Worm (Caenorhabditis elegans) whole organism, L1 larva: Measurements from ENCODE around the gene C17C3.24.
A peak's percentile ranks its signal among the peaks of the same experiment; 100 is the strongest.

ENCODE experiments used
- F16B12.6 ChIP-seq: fragments of 150-350 bp; optimal IDR thresholded peaks from 2 replicates; lab custom pipeline; 2014; ENCODE audit warnings: missing biosample characterization, missing genetic modification characterization
- alr-1 ChIP-seq: fragments of 200-800 bp; sonication (Bioruptor generic); optimal IDR thresholded peaks from 2 replicates; lab custom pipeline; 2018; ENCODE audit warnings: borderline replicate concordance, mild to moderate bottlenecking, missing genetic modification characterization, missing compliant biosample characterization
- ama-1 ChIP-seq: fragments of 150-350 bp; optimal IDR thresholded peaks from 2 replicates; lab custom pipeline; 2014
- ceh-63 ChIP-seq: fragments of 200-800 bp; sonication (Bioruptor generic); optimal IDR thresholded peaks from 2 replicates; lab custom pipeline; 2018; ENCODE audit warnings: mild to moderate bottlenecking, missing genetic modification characterization, missing compliant biosample characterization
- ceh-88 ChIP-seq: fragments of 200-800 bp; sonication (Bioruptor generic); IDR thresholded peaks from 2 replicates; pipeline ENCODE4 v1.3.6; 2022; ENCODE audit warnings: missing genetic modification characterization, missing compliant biosample characterization
- dpl-1 ChIP-seq, 3 experiments: fragments of 150-350 bp in 2 of 3; sonication (generic microtip) in 1 of 3; optimal IDR thresholded peaks; 2 replicates each; lab custom pipeline; 2014 to 2017; ENCODE audit warnings: missing biosample characterization in 3 of 3, missing genetic modification characterization in 3 of 3, missing genetic modification reagents in 3 of 3
- dsc-1 ChIP-seq: sonication (generic microtip); optimal IDR thresholded peaks from 2 replicates; lab custom pipeline; 2016; ENCODE audit warnings: mild to moderate bottlenecking, missing genetic modification characterization, missing compliant biosample characterization
- efl-1 ChIP-seq, 4 experiments: fragments of 150-350 bp; optimal IDR thresholded peaks in 3 of 4; peaks in 1 of 4; 1 replicate in 1 of 4; 2 replicates in 3 of 4; lab custom pipeline; 2014; ENCODE audit warnings: missing biosample characterization in 2 of 4, missing genetic modification characterization in 2 of 4, missing genetic modification reagents in 2 of 4
- egl-13 ChIP-seq: sonication (generic microtip); optimal IDR thresholded peaks from 2 replicates; lab custom pipeline; 2016; ENCODE audit warnings: missing genotype, missing genetic modification reagents, missing genetic modification characterization, missing compliant biosample characterization
- elt-2 ChIP-seq: sonication (generic microtip); optimal IDR thresholded peaks from 2 replicates; lab custom pipeline; 2016; ENCODE audit warnings: missing genetic modification characterization, mild to moderate bottlenecking, inconsistent platforms, missing compliant biosample characterization, missing genetic modification reagents
- fkh-4 ChIP-seq: sonication (generic microtip); optimal IDR thresholded peaks from 2 replicates; lab custom pipeline; 2016; ENCODE audit warnings: missing compliant biosample characterization, missing genetic modification characterization, borderline replicate concordance
- fkh-8 ChIP-seq: sonication (generic microtip); optimal IDR thresholded peaks from 2 replicates; lab custom pipeline; 2016; ENCODE audit warnings: mild to moderate bottlenecking, missing genetic modification characterization, missing compliant biosample characterization
- fos-1 ChIP-seq: fragments of 150-350 bp; optimal IDR thresholded peaks from 2 replicates; lab custom pipeline; 2014; ENCODE audit warnings: missing biosample characterization, missing genetic modification characterization
- hpl-2 ChIP-seq: fragments of 150-350 bp; optimal IDR thresholded peaks from 2 replicates; lab custom pipeline; 2014; ENCODE audit warnings: missing biosample characterization, missing genetic modification reagents, missing genetic modification characterization
- jun-1 ChIP-seq: fragments of 150-350 bp; optimal IDR thresholded peaks from 2 replicates; lab custom pipeline; 2014; ENCODE audit warnings: missing biosample characterization, missing genetic modification reagents, missing genetic modification characterization
- lin-13 ChIP-seq: fragments of 150-350 bp; optimal IDR thresholded peaks from 2 replicates; lab custom pipeline; 2014; ENCODE audit warnings: missing biosample characterization, missing genetic modification reagents, missing genetic modification characterization
- lin-15B ChIP-seq: fragments of 150-350 bp; sonication (generic microtip); optimal IDR thresholded peaks from 3 replicates; lab custom pipeline; 2014; ENCODE audit warnings: missing biosample characterization, missing genetic modification characterization
- lin-35 ChIP-seq, 2 experiments: fragments of 150-350 bp; optimal IDR thresholded peaks; 2 replicates each; lab custom pipeline; 2014; ENCODE audit warnings: missing biosample characterization in 2 of 2, missing genetic modification characterization in 2 of 2, missing genetic modification reagents in 2 of 2
- lsy-2 ChIP-seq, 2 experiments: fragments of 150-350 bp; optimal IDR thresholded peaks; 2 replicates each; lab custom pipeline; 2014; ENCODE audit warnings: missing biosample characterization in 2 of 2, missing genetic modification characterization in 2 of 2
- mab-9 ChIP-seq: fragments of 200-800 bp; sonication (Bioruptor generic); IDR thresholded peaks from 2 replicates; pipeline ENCODE4 v1.3.6; 2022; ENCODE audit warnings: missing genetic modification reagents, missing genetic modification characterization, missing compliant biosample characterization
- mdl-1 ChIP-seq, 2 experiments: fragments of 150-350 bp; optimal IDR thresholded peaks; 2 replicates each; lab custom pipeline; 2014 to 2017; ENCODE audit warnings: missing biosample characterization in 2 of 2, missing genetic modification characterization in 2 of 2, inconsistent platforms in 1 of 2
- mef-2 ChIP-seq: fragments of 150-350 bp; optimal IDR thresholded peaks from 2 replicates; lab custom pipeline; 2014; ENCODE audit warnings: missing biosample characterization, missing genetic modification characterization
- nhr-11 ChIP-seq: fragments of 150-350 bp; optimal IDR thresholded peaks from 2 replicates; lab custom pipeline; 2014; ENCODE audit warnings: missing biosample characterization, missing genetic modification characterization
- nhr-12 ChIP-seq: sonication (generic microtip); optimal IDR thresholded peaks from 2 replicates; lab custom pipeline; 2017; ENCODE audit warnings: missing biosample characterization, missing genetic modification characterization
- nhr-20 ChIP-seq: sonication (generic microtip); optimal IDR thresholded peaks from 2 replicates; lab custom pipeline; 2016; ENCODE audit warnings: mild to moderate bottlenecking, missing genetic modification characterization, missing compliant biosample characterization
- nhr-237 ChIP-seq: fragments of 150-350 bp; optimal IDR thresholded peaks from 2 replicates; lab custom pipeline; 2014; ENCODE audit warnings: missing biosample characterization, missing genetic modification characterization
- nhr-71 ChIP-seq: sonication (generic microtip); optimal IDR thresholded peaks from 2 replicates; lab custom pipeline; 2016; ENCODE audit warnings: mild to moderate bottlenecking, missing genetic modification characterization, moderate library complexity, missing compliant biosample characterization
- nhr-84 ChIP-seq: sonication (generic microtip); optimal IDR thresholded peaks from 2 replicates; lab custom pipeline; 2017; ENCODE audit warnings: missing biosample characterization, missing genetic modification characterization
- nhr-85 ChIP-seq: sonication (generic microtip); peaks from one replicate; lab custom pipeline; 2016; ENCODE audit warnings: missing genetic modification characterization, inconsistent platforms, missing compliant biosample characterization
- nhr-90 ChIP-seq: sonication (generic microtip); optimal IDR thresholded peaks from 2 replicates; lab custom pipeline; 2016; ENCODE audit warnings: mild to moderate bottlenecking, missing genetic modification characterization, missing compliant biosample characterization; ENCODE audit not compliant: poor library complexity
- pax-3 ChIP-seq: fragments of 200-800 bp; sonication (Bioruptor generic); optimal IDR thresholded peaks from 2 replicates; lab custom pipeline; 2018; ENCODE audit warnings: mild to moderate bottlenecking, missing genetic modification characterization, moderate library complexity, missing compliant biosample characterization
- pqm-1 ChIP-seq: sonication (generic microtip); optimal IDR thresholded peaks from 3 replicates; lab custom pipeline; 2017; ENCODE audit warnings: missing biosample characterization, missing genetic modification characterization
- snpc-4 ChIP-seq: fragments of 150-350 bp; optimal IDR thresholded peaks from 2 replicates; lab custom pipeline; 2014; ENCODE audit warnings: missing biosample characterization, missing genetic modification characterization
- snu-23 ChIP-seq: sonication (generic microtip); optimal IDR thresholded peaks from 2 replicates; lab custom pipeline; 2016; ENCODE audit warnings: missing genetic modification characterization, missing compliant biosample characterization
- sox-4 ChIP-seq: sonication (generic microtip); optimal IDR thresholded peaks from 2 replicates; lab custom pipeline; 2016; ENCODE audit warnings: missing genetic modification characterization, missing compliant biosample characterization
- unc-62 ChIP-seq: fragments of 150-350 bp; optimal IDR thresholded peaks from 2 replicates; lab custom pipeline; 2014; ENCODE audit warnings: missing biosample characterization, missing genetic modification reagents, missing genetic modification characterization
- vab-15 ChIP-seq: sonication (generic microtip); optimal IDR thresholded peaks from 2 replicates; lab custom pipeline; 2017; ENCODE audit warnings: missing genotype, mild to moderate bottlenecking, missing genetic modification characterization, missing compliant biosample characterization
- ztf-4 ChIP-seq: fragments of 150-350 bp; optimal IDR thresholded peaks from 2 replicates; lab custom pipeline; 2014; ENCODE audit warnings: missing biosample characterization, missing genetic modification characterization

C17C3.24 gene

DNA sequence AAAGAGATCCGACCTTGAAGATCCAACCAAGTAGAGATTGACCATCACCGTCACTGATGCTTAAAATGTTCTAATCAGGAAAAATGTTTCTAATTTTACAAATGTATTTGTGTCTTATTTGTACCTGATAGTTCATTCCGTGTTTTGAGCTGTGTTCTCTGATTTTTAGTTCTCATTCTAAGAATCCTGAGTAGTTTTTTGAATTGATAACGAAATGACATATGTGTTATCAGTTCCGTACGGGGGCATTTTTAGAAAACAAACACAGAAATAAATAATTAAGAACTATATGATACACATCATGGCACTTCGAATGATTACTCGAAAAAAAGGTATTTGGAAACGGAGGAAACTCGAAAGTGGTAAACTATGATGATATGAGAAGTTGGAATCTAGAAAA, 13.9 kb upstream of the C17C3.24 start:
- TF ChIP-seq elt-2: peak; percentile 66
- no peak for TF ChIP-seq nhr-20 (tag; lab: Kevin White, UChicago)
- TF ChIP-seq efl-1 (optimal IDR thresholded peaks at IDR 0.05; lab: Kevin White, UChicago): no peak
- TF ChIP-seq efl-1 (GFP tag; optimal IDR thresholded peaks at IDR 0.05 in 1 of 2; lab: Kevin White, UChicago): peak in 1 of 2 experiments; percentile 76

- no peak for TF ChIP-seq ceh-63 (GFP tag; lab: Kevin White, UChicago)
- no peak for TF ChIP-seq nhr-237 (tag; lab: Kevin White, UChicago)
- TF ChIP-seq snu-23 (GFP tag; lab: Kevin White, UChicago): no peak
- no peak for TF ChIP-seq nhr-12 (tag; lab: Kevin White, UChicago)
- TF ChIP-seq mef-2 (tag; lab: Kevin White, UChicago): no peak
- no peak for TF ChIP-seq unc-62 (GFP tag; lab: Kevin White, UChicago)
- no peak for TF ChIP-seq lsy-2 (tag; optimal IDR thresholded peaks at IDR 0.05; lab: Kevin White, UChicago)
- TF ChIP-seq lin-15B (tag; lab: Kevin White, UChicago): no peak
- TF ChIP-seq nhr-85 (tag; lab: Kevin White, UChicago): no peak
- TF ChIP-seq mdl-1 (tag; optimal IDR thresholded peaks at IDR 0.05; lab: Kevin White, UChicago): no peak
- TF ChIP-seq, all 84 proteins: peak for 0
These were observed 13.2 kb upstream of the C17C3.24 start for ce11 chrII:5554788-5555187.

DNA sequence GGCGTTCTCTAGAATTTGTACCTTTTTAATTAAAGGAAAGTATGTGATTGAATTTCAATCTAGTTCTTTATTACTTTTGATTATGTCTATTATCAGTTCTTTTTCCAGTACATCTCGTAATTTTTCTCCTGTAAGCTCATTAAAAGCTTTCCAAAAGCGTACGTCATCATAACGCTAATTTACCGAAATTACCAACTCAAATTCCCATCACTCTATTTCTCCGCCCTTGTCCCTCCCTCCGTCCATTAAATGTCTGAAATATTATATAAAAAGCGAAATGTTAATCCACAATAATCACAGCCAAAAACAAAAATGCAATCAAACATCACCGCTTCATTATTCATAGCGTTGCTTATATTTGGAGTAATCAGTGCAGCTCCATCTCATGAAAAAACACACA, 12.7 kb upstream of the C17C3.24 start, which contains the start of gene ins-12:
ins-12 (plus strand) TSS at position 301 of the 400 bp plus-strand sequence.
- no peak for TF ChIP-seq jun-1 (tag; lab: Kevin White, UChicago)
- TF ChIP-seq dpl-1 (GFP tag; optimal IDR thresholded peaks at IDR 0.05; lab: Kevin White, UChicago): no peak
- no peak for TF ChIP-seq ztf-4 (tag; lab: Kevin White, UChicago)
- TF ChIP-seq ama-1 (lab: Kevin White, UChicago): no peak
- no peak for TF ChIP-seq F16B12.6 (tag; lab: Kevin White, UChicago)
- no peak for TF ChIP-seq nhr-84 (tag; lab: Kevin White, UChicago)
- no peak for TF ChIP-seq dsc-1 (tag; lab: Kevin White, UChicago)
- TF ChIP-seq hpl-2 (GFP tag; lab: Kevin White, UChicago): no peak
- no peak for TF ChIP-seq elt-2
- no peak for TF ChIP-seq mdl-1 (tag; optimal IDR thresholded peaks at IDR 0.05; lab: Kevin White, UChicago)
- no peak for TF ChIP-seq alr-1 (tag; lab: Kevin White, UChicago)
- TF ChIP-seq egl-13 (tag; lab: Kevin White, UChicago): no peak
- TF ChIP-seq vab-15 (tag; lab: Kevin White, UChicago): no peak
- TF ChIP-seq lin-13 (GFP tag; lab: Kevin White, UChicago): no peak
- TF ChIP-seq nhr-90: no peak
- TF ChIP-seq fkh-4 (tag; lab: Kevin White, UChicago): no peak
- no peak for TF ChIP-seq nhr-11 (tag; lab: Kevin White, UChicago)

DNA sequence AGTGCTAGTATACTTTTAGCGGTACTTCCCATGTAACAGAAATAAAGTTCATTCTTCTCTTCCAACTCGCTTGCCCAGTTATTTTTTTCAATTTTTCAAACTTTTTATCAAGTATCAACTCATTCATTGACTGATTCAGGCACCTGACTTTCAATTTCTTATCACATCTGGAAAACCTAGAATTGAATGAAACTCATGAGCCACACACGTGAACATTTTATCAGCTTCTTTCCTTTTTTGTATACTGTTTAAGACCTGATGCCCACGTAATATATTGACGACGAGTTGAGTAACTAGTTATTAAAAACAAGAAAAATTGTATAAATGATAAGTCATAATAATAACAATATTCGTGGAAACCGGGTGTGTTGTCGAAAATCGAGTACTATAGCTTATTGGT, 11.9 kb upstream of the C17C3.24 start:
- no peak for TF ChIP-seq ceh-88 (GFP tag; lab: Robert Waterston, UW)
- peak in 1 of 2 experiments; percentile 30 for TF ChIP-seq lin-35 (GFP tag; optimal IDR thresholded peaks at IDR 0.05; lab: Kevin White, UChicago)
- TF ChIP-seq snpc-4 (tag; lab: Kevin White, UChicago): no peak
- TF ChIP-seq nhr-20 (tag; lab: Kevin White, UChicago): peak; percentile 4
- TF ChIP-seq mab-9: no peak
- TF ChIP-seq nhr-12 (tag; lab: Kevin White, UChicago): no peak
- TF ChIP-seq nhr-71 (tag; lab: Kevin White, UChicago): peak; percentile 18
- no peak for TF ChIP-seq fkh-8 (tag; lab: Kevin White, UChicago)
- peak; percentile 10 for TF ChIP-seq nhr-90
- TF ChIP-seq pqm-1: peak; percentile 31
- no peak for TF ChIP-seq sox-4
- TF ChIP-seq pax-3: no peak
- no peak for TF ChIP-seq snu-23 (GFP tag; lab: Kevin White, UChicago)
- no peak for TF ChIP-seq fos-1
- no peak for TF ChIP-seq jun-1 (tag; lab: Kevin White, UChicago)
- TF ChIP-seq elt-2: peak; percentile 98
